Fruit fly (Drosophila melanogaster): ENCODE measurements around the gene Dbct.
A peak's percentile ranks its signal among the peaks of the same experiment; 100 is the strongest.

The Dbct gene

dm6 chrX:15043700-15044225 is 42.2 kb upstream of the Dbct start, which contains the start of gene CG5541 (continued):
- TF ChIP-seq aop (GFP tag; IDR thresholded peaks at IDR 0.05) (no peak), lmd (GFP tag; IDR thresholded peaks at IDR 0.05) (no peak), lbe (GFP tag; optimal IDR thresholded peaks at IDR 0.05) (no peak), CG7839 (tag; optimal IDR thresholded peaks at IDR 0.05) (no peak), NC2β (GFP tag; optimal IDR thresholded peaks at IDR 0.05) (no peak), row (GFP tag; IDR thresholded peaks at IDR 0.05) (peak; percentile 92), Dfd (GFP tag; optimal IDR thresholded peaks at IDR 0.05) (no peak), dati (GFP tag; IDR thresholded peaks at IDR 0.05) (no peak), CG4617 (GFP tag; optimal IDR thresholded peaks at IDR 0.05; ENCODE audit: borderline replicate concordance) (no peak), CG6791 (GFP tag; IDR thresholded peaks at IDR 0.05; ENCODE audit: partially characterized antibody) (no peak), CG16813 (GFP tag; IDR thresholded peaks at IDR 0.05; ENCODE audit: partially characterized antibody) (no peak), wor (GFP tag; IDR thresholded peaks at IDR 0.05) (no peak), lilli (GFP tag; optimal IDR thresholded peaks at IDR 0.05) (peak; percentile 42), ac (GFP tag; optimal IDR thresholded peaks at IDR 0.05) (no peak), CG10979 (tag; optimal IDR thresholded peaks at IDR 0.05) (peak; percentile 10), CHES-1-like (GFP tag; optimal IDR thresholded peaks at IDR 0.05) (no peak), CG12236 (GFP tag; optimal IDR thresholded peaks at IDR 0.05) (no peak), Sox102F (GFP tag; optimal IDR thresholded peaks at IDR 0.05) (no peak), Sry-β (GFP tag; optimal IDR thresholded peaks at IDR 0.05) (peak; percentile 91), nom (GFP tag; optimal IDR thresholded peaks at IDR 0.05) (no peak), Bteb2 (GFP tag; optimal IDR thresholded peaks at IDR 0.05) (no peak), CG1602 (GFP tag; optimal IDR thresholded peaks at IDR 0.05) (no peak), CG8924 (tag; optimal IDR thresholded peaks at IDR 0.05) (no peak), kni (GFP tag; optimal IDR thresholded peaks at IDR 0.05) (no peak), pita (GFP tag; optimal IDR thresholded peaks at IDR 0.05) (no peak), Xbp1 (GFP tag; optimal IDR thresholded peaks at IDR 0.05) (no peak), Side (GFP tag; optimal IDR thresholded peaks at IDR 0.05) (no peak), crp (GFP tag; optimal IDR thresholded peaks at IDR 0.05) (no peak), CG16779 (GFP tag; IDR thresholded peaks at IDR 0.05) (no peak), CG10147 (GFP tag; optimal IDR thresholded peaks at IDR 0.05) (peak; percentile 44), tgo (GFP tag; IDR thresholded peaks at IDR 0.05) (no peak), fu2 (GFP tag; optimal IDR thresholded peaks at IDR 0.05) (no peak), HLH3B (GFP tag; IDR thresholded peaks at IDR 0.05) (no peak), CG33213 (GFP tag; optimal IDR thresholded peaks at IDR 0.05) (no peak), CG6813 (GFP tag; optimal IDR thresholded peaks at IDR 0.05) (no peak), Rx (GFP tag; IDR thresholded peaks at IDR 0.05) (0 out of 2 replicates have a peak, but pooled peaks have one; percentile 15), peb (GFP tag; IDR thresholded peaks at IDR 0.05) (no peak), CG17802 (tag; optimal IDR thresholded peaks at IDR 0.05) (no peak), Scr (GFP tag; IDR thresholded peaks at IDR 0.05; ENCODE audit: partially characterized antibody) (no peak), D19B (GFP tag; optimal IDR thresholded peaks at IDR 0.05) (no peak), dmrt11E (tag; optimal IDR thresholded peaks at IDR 0.05) (no peak), Opbp (GFP tag; IDR thresholded peaks at IDR 0.05; ENCODE audit: partially characterized antibody) (peak; percentile 20; the same call in 1 of the 3 replicates), usp (GFP tag; optimal IDR thresholded peaks at IDR 0.05) (no peak), Hmr (GFP tag; optimal IDR thresholded peaks at IDR 0.05) (peak; percentile 33), H2.0 (GFP tag; IDR thresholded peaks at IDR 0.05) (no peak), CG1647 (GFP tag; optimal IDR thresholded peaks at IDR 0.05) (no peak), B-H2 (GFP tag; optimal IDR thresholded peaks at IDR 0.05) (peak; percentile 8), CG7372 (GFP tag; IDR thresholded peaks at IDR 0.05) (peak; percentile 74), Poxn (GFP tag; IDR thresholded peaks at IDR 0.05) (no peak), CG33557 (GFP tag; optimal IDR thresholded peaks at IDR 0.05) (no peak), CG9797 (GFP tag; optimal IDR thresholded peaks at IDR 0.05) (no peak)

All from whole organism, embryonic.